3 worm cellular contexts compared by ENCODE assay signal in the genomic region with DNA sequence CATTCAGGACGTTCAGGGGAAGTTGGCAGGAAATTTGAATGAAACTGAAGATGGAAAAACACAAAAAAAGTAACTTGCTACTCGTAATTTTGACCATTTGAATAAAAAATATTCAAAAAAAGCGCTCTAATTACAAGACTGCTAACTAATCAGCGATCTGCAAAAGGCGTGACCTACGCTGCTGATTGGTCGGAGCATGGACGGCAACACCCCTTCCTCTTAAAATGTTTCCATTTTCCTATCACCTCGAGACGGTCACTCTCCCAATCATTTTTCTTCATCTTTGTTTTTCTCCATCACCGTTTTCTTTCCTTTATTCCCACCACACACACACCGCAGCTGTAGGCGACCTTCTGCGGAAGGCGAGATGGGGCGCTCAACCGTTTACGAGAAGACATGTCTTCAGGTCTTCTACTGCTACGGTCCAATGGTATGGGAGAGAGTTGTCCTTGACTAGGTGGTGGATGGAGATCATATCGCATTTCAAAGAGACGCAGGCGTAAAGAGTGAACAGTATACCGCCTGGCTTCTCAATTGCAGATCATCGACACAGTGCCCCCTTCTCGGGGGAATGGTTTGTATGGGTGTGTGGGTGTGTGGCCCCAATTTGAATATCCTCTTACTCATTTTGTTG.
TF ChIP-seq lines count a peak whose summit lies in the region.

No protein-coding gene starts in this region.

TF ChIP-seq in whole organism, L1 larva, 84 proteins besides CTCF, POLR2A, EP300 and RAD21 (continued from another document):
- TF ChIP-seq efl-1 (optimal IDR thresholded peaks at IDR 0.05; lab: Kevin White, UChicago): no peak
- TF ChIP-seq efl-1 (GFP tag; optimal IDR thresholded peaks at IDR 0.05 in 1 of 2; lab: Kevin White, UChicago): peak; percentile 3 to 50
- no peak for TF ChIP-seq nhr-237 (tag; optimal IDR thresholded peaks at IDR 0.05; lab: Kevin White, UChicago)
- TF ChIP-seq elt-3 (tag; optimal IDR thresholded peaks at IDR 0.05; lab: Kevin White, UChicago): peak in 2 of 6 experiments; percentile 24 to 38
- TF ChIP-seq F16B12.6 (tag; optimal IDR thresholded peaks at IDR 0.05; lab: Kevin White, UChicago): no peak
- TF ChIP-seq lin-35 (GFP tag; optimal IDR thresholded peaks at IDR 0.05; lab: Kevin White, UChicago): peak in 1 of 2 experiments; percentile 21
- peak in 1 of 2 experiments; percentile 32 for TF ChIP-seq lsy-2 (tag; optimal IDR thresholded peaks at IDR 0.05; lab: Kevin White, UChicago)
- TF ChIP-seq nhr-71 (tag; optimal IDR thresholded peaks at IDR 0.05; lab: Kevin White, UChicago): peak; percentile 31
- no peak for TF ChIP-seq fos-1 (tag; optimal IDR thresholded peaks at IDR 0.05; lab: Kevin White, UChicago)
- no peak for TF ChIP-seq pag-3 (tag; optimal IDR thresholded peaks at IDR 0.05; lab: Kevin White, UChicago; ENCODE audit: borderline replicate concordance, insufficient read depth)
- peak; percentile 22 for TF ChIP-seq rnt-1 (tag; optimal IDR thresholded peaks at IDR 0.05; lab: Kevin White, UChicago)
- peak; percentile 78 for TF ChIP-seq blmp-1 (tag; optimal IDR thresholded peaks at IDR 0.05; lab: Kevin White, UChicago)
- TF ChIP-seq lin-15B (tag; optimal IDR thresholded peaks at IDR 0.05; lab: Kevin White, UChicago): no peak
- no peak for TF ChIP-seq mab-9 (GFP tag; IDR thresholded peaks at IDR 0.05; lab: Robert Waterston, UW)
- no peak for TF ChIP-seq sup-37 (GFP tag; optimal IDR thresholded peaks at IDR 0.05; lab: Kevin White, UChicago)
- 0 out of 2 replicates have a peak, but pooled peaks have one; percentile 15 for TF ChIP-seq nhr-19 (GFP tag; conservative IDR thresholded peaks at IDR 0.05; lab: Robert Waterston, UW)
- peak; percentile 54 for TF ChIP-seq snu-23 (GFP tag; optimal IDR thresholded peaks at IDR 0.05; lab: Kevin White, UChicago)
- no peak for TF ChIP-seq ztf-11 (tag; optimal IDR thresholded peaks at IDR 0.05; lab: Kevin White, UChicago)
- no peak for TF ChIP-seq C16A3.4 (tag; optimal IDR thresholded peaks at IDR 0.05; lab: Kevin White, UChicago)
- TF ChIP-seq pqm-1 (tag; optimal IDR thresholded peaks at IDR 0.05; lab: Kevin White, UChicago): no peak
- no peak for TF ChIP-seq dpl-1 (GFP tag; optimal IDR thresholded peaks at IDR 0.05; lab: Kevin White, UChicago)
- TF ChIP-seq mdl-1 (tag; optimal IDR thresholded peaks at IDR 0.05; lab: Kevin White, UChicago): peak in 1 of 2 experiments; percentile 11

TF ChIP-seq in whole organism, L3 larva, 47 proteins besides CTCF, POLR2A, EP300 and RAD21 (continued from another document):
- no peak for TF ChIP-seq nhr-12 (tag; optimal IDR thresholded peaks at IDR 0.05; lab: Kevin White, UChicago)
- TF ChIP-seq ama-1 (optimal IDR thresholded peaks at IDR 0.05; lab: Kevin White, UChicago): no peak
- TF ChIP-seq aly-2 (tag; optimal IDR thresholded peaks at IDR 0.05; lab: Kevin White, UChicago): no peak
- no peak for TF ChIP-seq zag-1 (tag; optimal IDR thresholded peaks at IDR 0.05; lab: Kevin White, UChicago)
- peak; percentile 94 for TF ChIP-seq nhr-25 (tag; optimal IDR thresholded peaks at IDR 0.05; lab: Kevin White, UChicago)
- no peak for TF ChIP-seq nhr-43 (tag; optimal IDR thresholded peaks at IDR 0.05; lab: Kevin White, UChicago; ENCODE audit: poor library complexity, severe bottlenecking)
- no peak for TF ChIP-seq hmg-11 (tag; optimal IDR thresholded peaks at IDR 0.05; lab: Kevin White, UChicago)

TF ChIP-seq in whole organism, L4 larva, 104 proteins besides CTCF, POLR2A, EP300 and RAD21 (continued from another document):
- TF ChIP-seq daf-8 (GFP tag; IDR thresholded peaks at IDR 0.05; lab: Robert Waterston, UW): no peak
- no peak for TF ChIP-seq nhr-102 (tag; optimal IDR thresholded peaks at IDR 0.05; lab: Kevin White, UChicago)
- peak in 1 of 2 experiments; percentile 45 for TF ChIP-seq unc-62 (GFP tag; optimal IDR thresholded peaks at IDR 0.05 in 1 of 2; lab: Kevin White, UChicago)
- TF ChIP-seq unc-62 (tag; optimal IDR thresholded peaks at IDR 0.05; lab: Kevin White, UChicago): no peak
- no peak for TF ChIP-seq hif-1 (tag; optimal IDR thresholded peaks at IDR 0.05; lab: Kevin White, UChicago)
- no peak for TF ChIP-seq pha-4 (GFP tag; IDR thresholded peaks at IDR 0.05; lab: Robert Waterston, UW)
- no peak for TF ChIP-seq pha-4 (tag; optimal IDR thresholded peaks at IDR 0.05; lab: Kevin White, UChicago)
- TF ChIP-seq attf-4 (tag; optimal IDR thresholded peaks at IDR 0.05; lab: Kevin White, UChicago): no peak
- no peak for TF ChIP-seq zfp-2 (tag; optimal IDR thresholded peaks at IDR 0.05; lab: Kevin White, UChicago)
- TF ChIP-seq nhr-41 (GFP tag; IDR thresholded peaks at IDR 0.05; lab: Robert Waterston, UW): no peak
- TF ChIP-seq nhr-11 (tag; optimal IDR thresholded peaks at IDR 0.05; lab: Kevin White, UChicago): no peak
- TF ChIP-seq ceh-28 (tag; optimal IDR thresholded peaks at IDR 0.05; lab: Kevin White, UChicago): no peak
- TF ChIP-seq Y48G9A.11 (GFP tag; IDR thresholded peaks at IDR 0.05; lab: Robert Waterston, UW): no peak
- TF ChIP-seq ama-1 (optimal IDR thresholded peaks at IDR 0.05; lab: Kevin White, UChicago): no peak
- TF ChIP-seq ceh-20 (GFP tag; IDR thresholded peaks at IDR 0.05; lab: Robert Waterston, UW): no peak
- TF ChIP-seq hlh-11 (tag; optimal IDR thresholded peaks at IDR 0.05; lab: Kevin White, UChicago): peak; percentile 20
- no peak for TF ChIP-seq egl-27 (tag; optimal IDR thresholded peaks at IDR 0.05; lab: Kevin White, UChicago)
- TF ChIP-seq dpl-1 (GFP tag; optimal IDR thresholded peaks at IDR 0.05; lab: Kevin White, UChicago): no peak
- no peak for TF ChIP-seq pqm-1 (tag; optimal IDR thresholded peaks at IDR 0.05; lab: Kevin White, UChicago)
- no peak for TF ChIP-seq nhr-111 (GFP tag; optimal IDR thresholded peaks at IDR 0.05; lab: Kevin White, UChicago)
- TF ChIP-seq F37D6.2 (tag; optimal IDR thresholded peaks at IDR 0.05; lab: Kevin White, UChicago): no peak
- no peak for TF ChIP-seq nhr-42 (GFP tag; IDR thresholded peaks at IDR 0.05; lab: Robert Waterston, UW)
- TF ChIP-seq aha-1 (tag; lab: Kevin White, UChicago): no peak
- TF ChIP-seq spr-1 (tag; optimal IDR thresholded peaks at IDR 0.05; lab: Kevin White, UChicago): no peak
- TF ChIP-seq jun-1 (tag; optimal IDR thresholded peaks at IDR 0.05; lab: Kevin White, UChicago): no peak
- TF ChIP-seq F26F4.8 (GFP tag; conservative IDR thresholded peaks at IDR 0.05; lab: Robert Waterston, UW): no peak
- no peak for TF ChIP-seq ces-1 (GFP tag; optimal IDR thresholded peaks at IDR 0.05; lab: Kevin White, UChicago)
- TF ChIP-seq daf-12 (tag; optimal IDR thresholded peaks at IDR 0.05; lab: Kevin White, UChicago): no peak
- TF ChIP-seq nhr-28 (tag; optimal IDR thresholded peaks at IDR 0.05; lab: Kevin White, UChicago): peak; percentile 51
- TF ChIP-seq hlh-30 (tag; optimal IDR thresholded peaks at IDR 0.05; lab: Kevin White, UChicago; ENCODE audit: insufficient read depth): peak; percentile 27
- TF ChIP-seq sdz-12 (GFP tag; optimal IDR thresholded peaks at IDR 0.05; lab: Kevin White, UChicago): no peak
- no peak for TF ChIP-seq zip-11 (GFP tag; IDR thresholded peaks at IDR 0.05; lab: Robert Waterston, UW)
- TF ChIP-seq mdl-1 (tag; optimal IDR thresholded peaks at IDR 0.05; lab: Kevin White, UChicago): no peak
- no peak for TF ChIP-seq ceh-44 (GFP tag; IDR thresholded peaks at IDR 0.05; lab: Robert Waterston, UW)
- no peak for TF ChIP-seq fos-1 (tag; optimal IDR thresholded peaks at IDR 0.05; lab: Kevin White, UChicago)
- TF ChIP-seq arid-1 (GFP tag; conservative IDR thresholded peaks at IDR 0.05; lab: Robert Waterston, UW): no peak
- no peak for TF ChIP-seq spr-3 (GFP tag; optimal IDR thresholded peaks at IDR 0.05; lab: Kevin White, UChicago)
- TF ChIP-seq mep-1 (tag; optimal IDR thresholded peaks at IDR 0.05; lab: Kevin White, UChicago): peak; percentile 23
- no peak for TF ChIP-seq lin-38 (GFP tag; IDR thresholded peaks at IDR 0.05; lab: Robert Waterston, UW)
- no peak for TF ChIP-seq nhr-6 (tag; optimal IDR thresholded peaks at IDR 0.05; lab: Kevin White, UChicago)
- peak; percentile 91 for TF ChIP-seq nhr-25 (tag; optimal IDR thresholded peaks at IDR 0.05; lab: Kevin White, UChicago; ENCODE audit: borderline replicate concordance, insufficient read depth)
- no peak for TF ChIP-seq saeg-2 (GFP tag; IDR thresholded peaks at IDR 0.05; lab: Robert Waterston, UW)
- TF ChIP-seq T26A8.4 (GFP tag; IDR thresholded peaks at IDR 0.05; lab: Robert Waterston, UW): no peak
- no peak for TF ChIP-seq Y75B8A.6 (GFP tag; IDR thresholded peaks at IDR 0.05; lab: Robert Waterston, UW)
- no peak for TF ChIP-seq nhr-48 (tag; optimal IDR thresholded peaks at IDR 0.05; lab: Kevin White, UChicago)
- no peak for TF ChIP-seq cey-2 (tag; optimal IDR thresholded peaks at IDR 0.05; lab: Kevin White, UChicago; ENCODE audit: borderline replicate concordance, insufficient read depth)
- no peak for TF ChIP-seq set-16 (GFP tag; IDR thresholded peaks at IDR 0.05; lab: Robert Waterston, UW)
- no peak for TF ChIP-seq Y5F2A.4 (GFP tag; optimal IDR thresholded peaks at IDR 0.05; lab: Kevin White, UChicago)
- no peak for TF ChIP-seq unc-39 (tag; optimal IDR thresholded peaks at IDR 0.05; lab: Kevin White, UChicago)
- TF ChIP-seq mdt-29 (GFP tag; IDR thresholded peaks at IDR 0.05; lab: Robert Waterston, UW): no peak
TF ChIP-seq in whole organism, L4 larva: peak in this region for 7.
